Fruit fly (Drosophila melanogaster) whole organism, adult: ENCODE results near the gene Ubqn.

Experiments used
- CG11617 ChIP-seq: fragments of 200-800 bp; sonication (Bioruptor generic); optimal IDR thresholded peaks from 2 replicates; lab custom pipeline; 2017; ENCODE audit warnings: mild to moderate bottlenecking, missing biosample characterization, missing genetic modification reagents, missing genetic modification characterization
- CG1620 ChIP-seq: fragments of 200-800 bp; sonication (Bioruptor generic); optimal IDR thresholded peaks from 2 replicates; lab custom pipeline; 2016; ENCODE audit warnings: missing biosample characterization, missing genetic modification characterization
- CG33017 ChIP-seq: fragments of 200-800 bp; sonication (Bioruptor generic); optimal IDR thresholded peaks from 2 replicates; lab custom pipeline; 2018; ENCODE audit warnings: missing biosample characterization, mild to moderate bottlenecking, missing genetic modification characterization, moderate library complexity
- CG7045 ChIP-seq: fragments of 200-800 bp; sonication (Bioruptor generic); optimal IDR thresholded peaks from 2 replicates; lab custom pipeline; 2017; ENCODE audit warnings: missing biosample characterization, mild to moderate bottlenecking, missing genetic modification characterization
- Mnt ChIP-seq: fragments of 200-800 bp; sonication (Bioruptor generic); optimal IDR thresholded peaks from 2 replicates; lab custom pipeline; 2016; ENCODE audit warnings: missing biosample characterization, mild to moderate bottlenecking, missing genetic modification characterization
- bab1 ChIP-seq: fragments of 200-800 bp; sonication (Bioruptor generic); optimal IDR thresholded peaks from 3 replicates; lab custom pipeline; 2019; ENCODE audit warnings: missing biosample characterization, mild to moderate bottlenecking, missing genetic modification characterization, moderate library complexity
- cnc ChIP-seq, 2 experiments: fragments of >200 bp; optimal IDR thresholded peaks; 2 replicates each; lab custom pipeline; 2017
- kay ChIP-seq: fragments of 200-800 bp; sonication (Bioruptor generic); peaks from one replicate; lab custom pipeline; 2016; ENCODE audit warnings: missing biosample characterization, missing genetic modification characterization, borderline replicate concordance

- no peak for TF ChIP-seq bab1 (GFP tag; lab: Kevin White, UChicago)
- TF ChIP-seq CG7045 (GFP tag; lab: Kevin White, UChicago): no peak
- no peak for TF ChIP-seq CG33017 (tag; lab: Kevin White, UChicago)
- TF ChIP-seq CG1620 (GFP tag; lab: Kevin White, UChicago): no peak
- TF ChIP-seq cnc (optimal IDR thresholded peaks at IDR 0.05; lab: Kevin White, UChicago): no peak
- no peak for TF ChIP-seq Mnt (GFP tag; lab: Kevin White, UChicago)
- TF ChIP-seq CG11617: no peak
- TF ChIP-seq kay: no peak
These were observed 51.7 kb downstream of the Ubqn start, which contains the start of gene CG14234 for dm6 chrX:19735270-19735669.
